Worm (Caenorhabditis elegans) whole organism, late embryonic: Measurements from ENCODE around the gene egl-5.

Source experiments
- C38D4.7 ChIP-seq: fragments of 200-800 bp; sonication (Bioruptor generic); optimal IDR thresholded peaks from 2 replicates; lab custom pipeline; 2018; ENCODE audit warnings: mild to moderate bottlenecking, missing genetic modification characterization, moderate library complexity, missing compliant biosample characterization
- F13H6.1 ChIP-seq: sonication (generic microtip); optimal IDR thresholded peaks from 2 replicates; lab custom pipeline; 2016; ENCODE audit warnings: missing genetic modification characterization, missing compliant biosample characterization
- K02D7.2 ChIP-seq: sonication (generic microtip); optimal IDR thresholded peaks from 2 replicates; lab custom pipeline; 2017; ENCODE audit warnings: mild to moderate bottlenecking, missing genetic modification characterization, missing compliant biosample characterization
- T23F11.4 ChIP-seq: fragments of 200-800 bp; sonication (Bioruptor generic); optimal IDR thresholded peaks from 2 replicates; lab custom pipeline; 2018; ENCODE audit warnings: mild to moderate bottlenecking, missing genetic modification characterization, missing compliant biosample characterization
- Y22D7AL.16 ChIP-seq: sonication (generic microtip); optimal IDR thresholded peaks from 2 replicates; lab custom pipeline; 2016; ENCODE audit warnings: missing genetic modification characterization, missing compliant biosample characterization
- ceh-14 ChIP-seq: sonication (generic microtip); optimal IDR thresholded peaks from 2 replicates; lab custom pipeline; 2016; ENCODE audit warnings: missing genotype, missing genetic modification characterization, missing compliant biosample characterization
- ceh-18 ChIP-seq: sonication (generic microtip); optimal IDR thresholded peaks from 2 replicates; lab custom pipeline; 2016; ENCODE audit warnings: missing genetic modification characterization, missing compliant biosample characterization
- ceh-19 ChIP-seq: fragments of 200-800 bp; sonication (Bioruptor generic); optimal IDR thresholded peaks from 2 replicates; lab custom pipeline; 2018; ENCODE audit warnings: mild to moderate bottlenecking, missing genetic modification characterization, missing compliant biosample characterization
- ceh-2 ChIP-seq: sonication (generic microtip); optimal IDR thresholded peaks from 2 replicates; lab custom pipeline; 2016; ENCODE audit warnings: missing genotype, missing genetic modification characterization, missing compliant biosample characterization
- ceh-22 ChIP-seq: sonication (generic microtip); optimal IDR thresholded peaks from 2 replicates; lab custom pipeline; 2017; ENCODE audit warnings: missing biosample characterization, missing genetic modification characterization
- ceh-24 ChIP-seq: sonication (generic microtip); optimal IDR thresholded peaks from 2 replicates; lab custom pipeline; 2016; ENCODE audit warnings: mild to moderate bottlenecking, missing genetic modification characterization, missing compliant biosample characterization
- ceh-30 ChIP-seq: fragments of 150-350 bp; optimal IDR thresholded peaks from 2 replicates; lab custom pipeline; 2014; ENCODE audit warnings: missing biosample characterization, missing genetic modification characterization
- ceh-34 ChIP-seq: sonication (generic microtip); optimal IDR thresholded peaks from 2 replicates; lab custom pipeline; 2016; ENCODE audit warnings: mild to moderate bottlenecking, missing genetic modification characterization, missing compliant biosample characterization
- ceh-45 ChIP-seq: fragments of 200-800 bp; sonication (Bioruptor generic); IDR thresholded peaks from 2 replicates; pipeline ENCODE4 v1.3.6; 2022; ENCODE audit warnings: missing genetic modification reagents, missing genetic modification characterization, missing compliant biosample characterization
- ceh-48 ChIP-seq: sonication (generic microtip); optimal IDR thresholded peaks from 2 replicates; lab custom pipeline; 2016; ENCODE audit warnings: missing genetic modification characterization, inconsistent platforms, missing compliant biosample characterization
- ceh-6 ChIP-seq: fragments of 200-800 bp; sonication (Bioruptor generic); optimal IDR thresholded peaks from 2 replicates; lab custom pipeline; 2018; ENCODE audit warnings: mild to moderate bottlenecking, missing genetic modification characterization, missing compliant biosample characterization
- che-1 ChIP-seq: sonication (generic microtip); optimal IDR thresholded peaks from 2 replicates; lab custom pipeline; 2016; ENCODE audit warnings: mild to moderate bottlenecking, missing genetic modification characterization, missing compliant biosample characterization
- dve-1 ChIP-seq: sonication (generic microtip); optimal IDR thresholded peaks from 2 replicates; lab custom pipeline; 2017; ENCODE audit warnings: antibody characterized with exemption, mild to moderate bottlenecking, missing genetic modification characterization, missing compliant biosample characterization
- elt-2 ChIP-seq: sonication (generic microtip); optimal IDR thresholded peaks from 2 replicates; lab custom pipeline; 2016; ENCODE audit warnings: missing genetic modification reagents, missing genetic modification characterization, missing compliant biosample characterization
- elt-4 ChIP-seq: sonication (generic microtip); optimal IDR thresholded peaks from 2 replicates; lab custom pipeline; 2016; ENCODE audit warnings: missing genetic modification characterization, missing compliant biosample characterization
- fkh-10 ChIP-seq: fragments of 150-350 bp; optimal IDR thresholded peaks from 2 replicates; lab custom pipeline; 2014; ENCODE audit warnings: missing biosample characterization, missing genetic modification reagents, missing genetic modification characterization
- fkh-6 ChIP-seq: sonication (generic microtip); optimal IDR thresholded peaks from 2 replicates; lab custom pipeline; 2016; ENCODE audit warnings: missing genetic modification characterization, missing compliant biosample characterization
- hlh-15 ChIP-seq: sonication (generic microtip); optimal IDR thresholded peaks from 2 replicates; lab custom pipeline; 2016; ENCODE audit warnings: missing genetic modification characterization, missing compliant biosample characterization
- hlh-30 ChIP-seq: sonication (generic microtip); optimal IDR thresholded peaks from 2 replicates; lab custom pipeline; 2017; ENCODE audit warnings: antibody characterized with exemption, missing genetic modification characterization, missing compliant biosample characterization; ENCODE audit not compliant: insufficient read depth
- hlh-6 ChIP-seq: sonication (generic microtip); optimal IDR thresholded peaks from 2 replicates; lab custom pipeline; 2016; ENCODE audit warnings: missing genotype, missing genetic modification characterization, missing compliant biosample characterization
- hlh-8 ChIP-seq: sonication (generic microtip); optimal IDR thresholded peaks from 2 replicates; lab custom pipeline; 2016; ENCODE audit warnings: missing genotype, missing genetic modification characterization, missing compliant biosample characterization
- lim-6 ChIP-seq: sonication (generic microtip); optimal IDR thresholded peaks from 2 replicates; lab custom pipeline; 2016; ENCODE audit warnings: missing genetic modification characterization, missing compliant biosample characterization
- madf-2 ChIP-seq: sonication (generic microtip); optimal IDR thresholded peaks from 2 replicates; lab custom pipeline; 2017; ENCODE audit warnings: missing genetic modification characterization, missing compliant biosample characterization
- mec-3 ChIP-seq: sonication (generic microtip); optimal IDR thresholded peaks from 2 replicates; lab custom pipeline; 2016; ENCODE audit warnings: borderline replicate concordance, missing genetic modification characterization, missing compliant biosample characterization
- nhr-11 ChIP-seq: fragments of 150-350 bp; optimal IDR thresholded peaks from 2 replicates; lab custom pipeline; 2014; ENCODE audit warnings: missing biosample characterization, missing genetic modification characterization
- nhr-232 ChIP-seq: sonication (generic microtip); optimal IDR thresholded peaks from 2 replicates; lab custom pipeline; 2016; ENCODE audit warnings: missing genetic modification characterization, missing compliant biosample characterization
- npax-4 ChIP-seq: sonication (generic microtip); optimal IDR thresholded peaks from 2 replicates; lab custom pipeline; 2016; ENCODE audit warnings: missing genetic modification characterization, missing compliant biosample characterization
- pag-3 ChIP-seq: sonication (generic microtip); optimal IDR thresholded peaks from 2 replicates; lab custom pipeline; 2016; ENCODE audit warnings: missing compliant biosample characterization, missing genetic modification characterization, borderline replicate concordance
- pax-1 ChIP-seq: fragments of 150-350 bp; optimal IDR thresholded peaks from 2 replicates; lab custom pipeline; 2014; ENCODE audit warnings: missing biosample characterization, missing genetic modification characterization
- pha-2 ChIP-seq: sonication (generic microtip); optimal IDR thresholded peaks from 2 replicates; lab custom pipeline; 2017; ENCODE audit warnings: mild to moderate bottlenecking, missing genetic modification characterization, missing compliant biosample characterization
- pha-4 ChIP-seq: fragments of 150-350 bp; optimal IDR thresholded peaks from 2 replicates; lab custom pipeline; 2018; ENCODE audit warnings: missing biosample characterization, missing genetic modification reagents, missing genetic modification characterization
- pqm-1 ChIP-seq: sonication (generic microtip); optimal IDR thresholded peaks from 2 replicates; lab custom pipeline; 2016; ENCODE audit warnings: missing genetic modification characterization, missing compliant biosample characterization
- rnt-1 ChIP-seq: sonication (generic microtip); optimal IDR thresholded peaks from 2 replicates; lab custom pipeline; 2016; ENCODE audit warnings: missing genetic modification characterization, missing compliant biosample characterization
- sdc-2 ChIP-seq: sonication (generic microtip); optimal IDR thresholded peaks from 2 replicates; lab custom pipeline; 2016; ENCODE audit warnings: missing genotype, missing genetic modification characterization, missing compliant biosample characterization
- sox-2 ChIP-seq: fragments of 200-800 bp; sonication (Bioruptor generic); IDR thresholded peaks from 2 replicates; pipeline ENCODE4 v1.3.6; 2022; ENCODE audit warnings: missing genetic modification reagents, missing genetic modification characterization, missing compliant biosample characterization
- sox-4 ChIP-seq: sonication (generic microtip); optimal IDR thresholded peaks from 2 replicates; lab custom pipeline; 2017; ENCODE audit warnings: mild to moderate bottlenecking, missing genetic modification characterization, inconsistent platforms, missing compliant biosample characterization
- syd-9 ChIP-seq: sonication (generic microtip); optimal IDR thresholded peaks from 2 replicates; lab custom pipeline; 2016; ENCODE audit warnings: mild to moderate bottlenecking, missing genetic modification characterization, moderate library complexity, missing compliant biosample characterization
- tbx-2 ChIP-seq: sonication (generic microtip); optimal IDR thresholded peaks from 2 replicates; lab custom pipeline; 2016; ENCODE audit warnings: missing genetic modification characterization, missing compliant biosample characterization
- tbx-7 ChIP-seq: sonication (generic microtip); optimal IDR thresholded peaks from 2 replicates; lab custom pipeline; 2016; ENCODE audit warnings: missing genotype, missing genetic modification characterization, missing compliant biosample characterization
- unc-3 ChIP-seq, 2 experiments: fragments of 200-800 bp in 1 of 2; sonication (Bioruptor generic) in 1 of 2; sonication (generic microtip) in 1 of 2; conservative IDR thresholded peaks in 1 of 2; optimal IDR thresholded peaks in 1 of 2; 2 replicates each; pipeline versions ENCODE4 v1.3.6 to Lab custom; 2016 to 2022; ENCODE audit warnings: missing compliant biosample characterization in 2 of 2, missing genetic modification characterization in 2 of 2, missing genetic modification reagents in 1 of 2
- unc-42 ChIP-seq: sonication (generic microtip); optimal IDR thresholded peaks from 2 replicates; lab custom pipeline; 2016; ENCODE audit warnings: missing genotype, missing genetic modification characterization, missing compliant biosample characterization
- unc-86 ChIP-seq: sonication (generic microtip); optimal IDR thresholded peaks from 2 replicates; lab custom pipeline; 2016; ENCODE audit warnings: missing genetic modification characterization, missing compliant biosample characterization
- zip-5 ChIP-seq: sonication (generic microtip); optimal IDR thresholded peaks from 2 replicates; lab custom pipeline; 2016; ENCODE audit warnings: missing genetic modification characterization, missing compliant biosample characterization

egl-5 gene

DNA sequence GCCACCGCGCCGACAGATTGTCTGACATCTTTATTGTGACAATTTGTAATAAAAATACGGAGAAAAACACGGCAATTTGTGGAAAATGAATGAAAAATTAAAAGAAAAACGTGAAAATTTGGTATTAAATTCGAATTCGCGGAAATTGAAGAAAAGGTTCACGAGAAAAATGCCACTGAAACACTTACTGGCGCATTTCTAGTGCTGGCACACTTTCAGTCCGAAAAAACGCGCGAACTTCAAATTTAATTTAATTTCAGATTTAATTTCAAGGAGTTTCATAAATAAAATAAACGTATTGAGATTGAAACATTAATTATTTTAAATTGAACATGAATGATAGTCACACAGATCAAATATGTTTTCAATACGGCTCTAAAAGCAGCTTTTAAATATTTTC is 18.9 kb upstream of the egl-5 start, which contains the start of gene cyk-7:
Gene cyk-7, minus strand, starts transcription at position 99 of the 400 bp plus-strand sequence.
- TF ChIP-seq ceh-45 (GFP tag; lab: Robert Waterston, UW) (no peak), pha-2 (tag; lab: Kevin White, UChicago) (no peak), nhr-11 (no peak), ceh-2 (no peak), ceh-48 (tag; lab: Kevin White, UChicago) (no peak), zip-5 (no peak), F13H6.1 (tag; lab: Kevin White, UChicago) (no peak), fkh-10 (GFP tag; lab: Kevin White, UChicago) (no peak), tbx-2 (tag; lab: Kevin White, UChicago) (no peak), sdc-2 (no peak)

DNA sequence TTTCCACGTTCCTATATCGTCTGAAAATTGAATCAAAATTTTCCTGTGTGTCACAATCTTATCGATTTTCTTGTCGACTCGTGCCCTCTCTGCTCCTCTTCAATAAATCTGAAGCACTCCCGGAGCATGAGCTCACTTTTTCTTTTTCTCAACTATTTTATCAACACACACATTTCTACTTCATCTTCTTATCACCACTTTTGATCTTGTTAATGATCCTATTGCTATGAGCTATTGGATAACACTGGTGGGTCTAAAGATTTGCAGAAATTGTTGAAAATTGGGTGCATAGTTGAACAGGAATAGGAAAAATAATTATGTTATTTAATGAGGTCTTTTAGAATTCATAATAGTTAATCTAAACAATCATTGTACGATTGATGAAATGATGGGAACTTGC is 8.9 kb upstream of the egl-5 start:
- TF ChIP-seq che-1 (tag; lab: Kevin White, UChicago) (no peak), pha-2 (tag; lab: Kevin White, UChicago) (no peak), ceh-6 (GFP tag; lab: Kevin White, UChicago) (no peak), madf-2 (no peak), tbx-7 (tag; lab: Kevin White, UChicago) (no peak), ceh-22 (no peak), sox-2 (no peak), unc-42 (tag; lab: Kevin White, UChicago) (no peak), T23F11.4 (GFP tag; lab: Kevin White, UChicago) (no peak), lim-6 (tag; lab: Kevin White, UChicago) (no peak), hlh-8 (tag; lab: Kevin White, UChicago) (no peak), nhr-11 (no peak), unc-3 (GFP tag; conservative IDR thresholded peaks at IDR 0.05; lab: Robert Waterston, UW) (no peak), unc-3 (tag; optimal IDR thresholded peaks at IDR 0.05; lab: Kevin White, UChicago) (no peak), sox-4 (tag; lab: Kevin White, UChicago) (no peak), ceh-19 (no peak), dve-1 (tag; lab: Kevin White, UChicago) (no peak), ceh-2 (no peak), ceh-24 (tag; lab: Kevin White, UChicago) (no peak)

DNA sequence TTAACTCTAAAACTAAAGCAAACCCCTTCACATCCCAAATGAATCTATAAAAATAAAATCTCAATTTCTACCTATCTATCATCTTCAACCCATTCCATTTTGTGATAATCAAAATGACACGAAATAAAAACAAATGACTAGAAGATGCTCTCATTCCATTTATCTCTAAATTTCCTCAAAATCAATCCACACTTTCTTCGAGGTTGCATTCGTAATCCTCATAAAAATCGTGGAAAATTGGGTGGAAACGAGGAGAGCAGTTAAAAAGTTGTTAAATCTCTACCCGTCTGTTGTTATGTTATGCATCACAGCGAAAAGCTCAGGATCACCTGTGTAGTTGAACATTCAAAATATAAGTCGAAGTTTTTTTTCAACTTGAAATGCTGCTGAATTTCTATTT is 7.2 kb upstream of the egl-5 start:
- TF ChIP-seq elt-2 (tag; lab: Kevin White, UChicago) = no peak
- no peak for TF ChIP-seq ceh-34 (tag; lab: Kevin White, UChicago)
- no peak for TF ChIP-seq mec-3
- TF ChIP-seq F13H6.1 (tag; lab: Kevin White, UChicago) = no peak
- TF ChIP-seq pqm-1 (tag; lab: Kevin White, UChicago) = no peak
- no peak for TF ChIP-seq syd-9 (tag; lab: Kevin White, UChicago)
- no peak for TF ChIP-seq dve-1 (tag; lab: Kevin White, UChicago)
- no peak for TF ChIP-seq hlh-30 (tag; lab: Kevin White, UChicago)
- no peak for TF ChIP-seq ceh-19
- TF ChIP-seq hlh-15 (tag; lab: Kevin White, UChicago) = no peak
- TF ChIP-seq rnt-1 (tag; lab: Kevin White, UChicago) = no peak
- no peak for TF ChIP-seq ceh-18 (tag; lab: Kevin White, UChicago)
- no peak for TF ChIP-seq hlh-6 (tag; lab: Kevin White, UChicago)
- TF ChIP-seq pha-4 (tag; lab: Kevin White, UChicago) = no peak
- no peak for TF ChIP-seq npax-4 (tag; lab: Kevin White, UChicago)
- no peak for TF ChIP-seq nhr-232 (tag; lab: Kevin White, UChicago)
- TF ChIP-seq, all 69 proteins: peak for 0

- TF ChIP-seq nhr-11 (no peak), pax-1 (tag; lab: Kevin White, UChicago) (no peak), C38D4.7 (GFP tag; lab: Kevin White, UChicago) (no peak), npax-4 (tag; lab: Kevin White, UChicago) (no peak), ceh-14 (tag; lab: Kevin White, UChicago) (no peak), ceh-30 (tag; lab: Kevin White, UChicago) (no peak), Y22D7AL.16 (no peak), ceh-2 (no peak), fkh-6 (tag; lab: Kevin White, UChicago) (no peak), unc-42 (tag; lab: Kevin White, UChicago) (no peak), unc-86 (no peak), pag-3 (no peak), K02D7.2 (no peak), elt-4 (tag; lab: Kevin White, UChicago) (no peak), pha-4 (tag; lab: Kevin White, UChicago) (no peak), nhr-232 (tag; lab: Kevin White, UChicago) (no peak)
Measured at ce11 chrIII:7809033-7809432, 5.1 kb upstream of the egl-5 start.
